Fruit fly (Drosophila melanogaster) whole organism, prepupa: Measurements from ENCODE around the gene CG14971.

Source experiments
- CG10669 ChIP-seq: fragments of 200-800 bp; sonication (Bioruptor generic); optimal IDR thresholded peaks from 3 replicates; lab custom pipeline; 2018; ENCODE audit warnings: missing biosample characterization, mild to moderate bottlenecking, missing genetic modification characterization, moderate library complexity
- CG6792 ChIP-seq: fragments of 200-800 bp; sonication (Bioruptor generic); optimal IDR thresholded peaks from 3 replicates; lab custom pipeline; 2016; ENCODE audit warnings: missing biosample characterization, missing genetic modification characterization
- CG6808 ChIP-seq: fragments of 200-800 bp; sonication (Bioruptor generic); optimal IDR thresholded peaks from 3 replicates; lab custom pipeline; 2017; ENCODE audit warnings: missing biosample characterization, missing genetic modification characterization, mild to moderate bottlenecking, moderate library complexity, missing genetic modification reagents
- CG6854 ChIP-seq: fragments of 200-800 bp; sonication (Bioruptor generic); optimal IDR thresholded peaks from 2 replicates; lab custom pipeline; 2017; ENCODE audit warnings: missing biosample characterization, mild to moderate bottlenecking, missing genetic modification characterization
- CG9139 ChIP-seq: fragments of 200-800 bp; sonication (Bioruptor generic); optimal IDR thresholded peaks from 3 replicates; lab custom pipeline; 2017; ENCODE audit warnings: missing biosample characterization, mild to moderate bottlenecking, missing genetic modification characterization
- Eip75B ChIP-seq: fragments of 200-800 bp; sonication (Bioruptor generic); optimal IDR thresholded peaks from 3 replicates; lab custom pipeline; 2016; ENCODE audit warnings: missing biosample characterization, missing genetic modification characterization
- Eip93F ChIP-seq: fragments of 200-800 bp; sonication (Bioruptor generic); optimal IDR thresholded peaks from 2 replicates; lab custom pipeline; 2016; ENCODE audit warnings: missing biosample characterization, mild to moderate bottlenecking, missing genetic modification characterization
- Hr38 ChIP-seq: sonication (Bioruptor generic); optimal IDR thresholded peaks from 2 replicates; lab custom pipeline; 2016; ENCODE audit warnings: missing biosample characterization, missing genetic modification characterization
- Smox ChIP-seq: fragments of 200-800 bp; sonication (Bioruptor generic); optimal IDR thresholded peaks from 3 replicates; lab custom pipeline; 2016; ENCODE audit warnings: missing biosample characterization, missing genetic modification characterization
- pdm3 ChIP-seq: fragments of 200-800 bp; sonication (Bioruptor generic); optimal IDR thresholded peaks from 3 replicates; lab custom pipeline; 2016; ENCODE audit warnings: missing biosample characterization, missing genetic modification characterization

CG14971 gene

dm6 chr3L:3418207-3419086 is 52.7 kb downstream of the CG14971 start (continued):
- TF ChIP-seq Smox (GFP tag; lab: Kevin White, UChicago) (peak; percentile 63), pdm3 (GFP tag; lab: Kevin White, UChicago) (peak; percentile 90), CG10669 (GFP tag; lab: Kevin White, UChicago) (peak; percentile 45), Eip75B (peak; percentile 85), Hr38 (GFP tag; lab: Kevin White, UChicago) (peak; percentile 71), CG9139 (GFP tag; lab: Kevin White, UChicago) (peak; percentile 70), Eip93F (no peak), CG6808 (peak; percentile 38), CG6792 (GFP tag; lab: Kevin White, UChicago) (peak; percentile 9), CG6854 (GFP tag; lab: Kevin White, UChicago) (peak; percentile 88)
